Worm (Caenorhabditis elegans) whole organism, late embryonic: ENCODE results near the gene pfd-5.
A peak's percentile ranks its signal among the peaks of the same experiment; 100 is the strongest.

Source experiments
- K02D7.2 ChIP-seq: sonication (generic microtip); optimal IDR thresholded peaks from 2 replicates; lab custom pipeline; 2017; ENCODE audit warnings: mild to moderate bottlenecking, missing genetic modification characterization, missing compliant biosample characterization
- K09A11.1 ChIP-seq: sonication (generic microtip); optimal IDR thresholded peaks from 2 replicates; lab custom pipeline; 2017; ENCODE audit warnings: antibody characterized with exemption, mild to moderate bottlenecking, missing genetic modification characterization, missing compliant biosample characterization; ENCODE audit not compliant: insufficient read depth
- ama-1 ChIP-seq: fragments of 150-350 bp; optimal IDR thresholded peaks from 2 replicates; lab custom pipeline; 2014
- ceh-14 ChIP-seq: sonication (generic microtip); optimal IDR thresholded peaks from 2 replicates; lab custom pipeline; 2016; ENCODE audit warnings: missing genotype, missing genetic modification characterization, missing compliant biosample characterization
- ceh-18 ChIP-seq: sonication (generic microtip); optimal IDR thresholded peaks from 2 replicates; lab custom pipeline; 2016; ENCODE audit warnings: missing genetic modification characterization, missing compliant biosample characterization
- ceh-24 ChIP-seq: sonication (generic microtip); optimal IDR thresholded peaks from 2 replicates; lab custom pipeline; 2016; ENCODE audit warnings: mild to moderate bottlenecking, missing genetic modification characterization, missing compliant biosample characterization
- ceh-30 ChIP-seq: fragments of 150-350 bp; optimal IDR thresholded peaks from 2 replicates; lab custom pipeline; 2014; ENCODE audit warnings: missing biosample characterization, missing genetic modification characterization
- ceh-31 ChIP-seq: sonication (generic microtip); optimal IDR thresholded peaks from 2 replicates; lab custom pipeline; 2016; ENCODE audit warnings: missing genetic modification characterization, missing compliant biosample characterization
- ceh-34 ChIP-seq: sonication (generic microtip); optimal IDR thresholded peaks from 2 replicates; lab custom pipeline; 2016; ENCODE audit warnings: mild to moderate bottlenecking, missing genetic modification characterization, missing compliant biosample characterization
- ceh-45 ChIP-seq: fragments of 200-800 bp; sonication (Bioruptor generic); IDR thresholded peaks from 2 replicates; pipeline ENCODE4 v1.3.6; 2022; ENCODE audit warnings: missing genetic modification reagents, missing genetic modification characterization, missing compliant biosample characterization
- ceh-48 ChIP-seq: sonication (generic microtip); optimal IDR thresholded peaks from 2 replicates; lab custom pipeline; 2016; ENCODE audit warnings: missing genetic modification characterization, inconsistent platforms, missing compliant biosample characterization
- ceh-6 ChIP-seq: fragments of 200-800 bp; sonication (Bioruptor generic); optimal IDR thresholded peaks from 2 replicates; lab custom pipeline; 2018; ENCODE audit warnings: mild to moderate bottlenecking, missing genetic modification characterization, missing compliant biosample characterization
- ceh-9 ChIP-seq: sonication (generic microtip); optimal IDR thresholded peaks from 2 replicates; lab custom pipeline; 2016; ENCODE audit warnings: mild to moderate bottlenecking, missing genetic modification characterization, inconsistent platforms, missing compliant biosample characterization
- dve-1 ChIP-seq: sonication (generic microtip); optimal IDR thresholded peaks from 2 replicates; lab custom pipeline; 2017; ENCODE audit warnings: antibody characterized with exemption, mild to moderate bottlenecking, missing genetic modification characterization, missing compliant biosample characterization
- elt-2 ChIP-seq: sonication (generic microtip); optimal IDR thresholded peaks from 2 replicates; lab custom pipeline; 2016; ENCODE audit warnings: missing genetic modification reagents, missing genetic modification characterization, missing compliant biosample characterization
- elt-4 ChIP-seq: sonication (generic microtip); optimal IDR thresholded peaks from 2 replicates; lab custom pipeline; 2016; ENCODE audit warnings: missing genetic modification characterization, missing compliant biosample characterization
- ets-4 ChIP-seq: sonication (generic microtip); optimal IDR thresholded peaks from 2 replicates; lab custom pipeline; 2016; ENCODE audit warnings: missing genetic modification characterization, missing compliant biosample characterization
- fkh-6 ChIP-seq: sonication (generic microtip); optimal IDR thresholded peaks from 2 replicates; lab custom pipeline; 2016; ENCODE audit warnings: missing genetic modification characterization, missing compliant biosample characterization
- hlh-30 ChIP-seq: sonication (generic microtip); optimal IDR thresholded peaks from 2 replicates; lab custom pipeline; 2017; ENCODE audit warnings: antibody characterized with exemption, missing genetic modification characterization, missing compliant biosample characterization; ENCODE audit not compliant: insufficient read depth
- hlh-6 ChIP-seq: sonication (generic microtip); optimal IDR thresholded peaks from 2 replicates; lab custom pipeline; 2016; ENCODE audit warnings: missing genotype, missing genetic modification characterization, missing compliant biosample characterization
- nfya-1 ChIP-seq: sonication (generic microtip); optimal IDR thresholded peaks from 2 replicates; lab custom pipeline; 2017; ENCODE audit warnings: missing genetic modification characterization, mild to moderate bottlenecking, missing compliant biosample characterization, antibody characterized with exemption, moderate library complexity
- nhr-11 ChIP-seq: fragments of 150-350 bp; optimal IDR thresholded peaks from 2 replicates; lab custom pipeline; 2014; ENCODE audit warnings: missing biosample characterization, missing genetic modification characterization
- nhr-232 ChIP-seq: sonication (generic microtip); optimal IDR thresholded peaks from 2 replicates; lab custom pipeline; 2016; ENCODE audit warnings: missing genetic modification characterization, missing compliant biosample characterization
- npax-4 ChIP-seq: sonication (generic microtip); optimal IDR thresholded peaks from 2 replicates; lab custom pipeline; 2016; ENCODE audit warnings: missing genetic modification characterization, missing compliant biosample characterization
- odd-2 ChIP-seq: sonication (generic microtip); optimal IDR thresholded peaks from 2 replicates; lab custom pipeline; 2017; ENCODE audit warnings: antibody characterized with exemption, mild to moderate bottlenecking, missing genetic modification characterization, missing compliant biosample characterization
- pha-2 ChIP-seq: sonication (generic microtip); optimal IDR thresholded peaks from 2 replicates; lab custom pipeline; 2017; ENCODE audit warnings: mild to moderate bottlenecking, missing genetic modification characterization, missing compliant biosample characterization
- pha-4 ChIP-seq: fragments of 150-350 bp; optimal IDR thresholded peaks from 2 replicates; lab custom pipeline; 2018; ENCODE audit warnings: missing biosample characterization, missing genetic modification reagents, missing genetic modification characterization
- pros-1 ChIP-seq: fragments of 150-350 bp; optimal IDR thresholded peaks from 2 replicates; lab custom pipeline; 2014; ENCODE audit warnings: missing biosample characterization, missing genetic modification reagents, missing genetic modification characterization
- ref-2 ChIP-seq: sonication (generic microtip); optimal IDR thresholded peaks from 2 replicates; lab custom pipeline; 2016; ENCODE audit warnings: missing genetic modification characterization, missing compliant biosample characterization
- rnt-1 ChIP-seq: sonication (generic microtip); optimal IDR thresholded peaks from 2 replicates; lab custom pipeline; 2016; ENCODE audit warnings: missing genetic modification characterization, missing compliant biosample characterization
- sdc-2 ChIP-seq: sonication (generic microtip); optimal IDR thresholded peaks from 2 replicates; lab custom pipeline; 2016; ENCODE audit warnings: missing genotype, missing genetic modification characterization, missing compliant biosample characterization
- sox-4 ChIP-seq: sonication (generic microtip); optimal IDR thresholded peaks from 2 replicates; lab custom pipeline; 2017; ENCODE audit warnings: mild to moderate bottlenecking, missing genetic modification characterization, inconsistent platforms, missing compliant biosample characterization
- tbx-2 ChIP-seq: sonication (generic microtip); optimal IDR thresholded peaks from 2 replicates; lab custom pipeline; 2016; ENCODE audit warnings: missing genetic modification characterization, missing compliant biosample characterization
- unc-42 ChIP-seq: sonication (generic microtip); optimal IDR thresholded peaks from 2 replicates; lab custom pipeline; 2016; ENCODE audit warnings: missing genotype, missing genetic modification characterization, missing compliant biosample characterization
- unc-55 ChIP-seq: sonication (generic microtip); optimal IDR thresholded peaks from 2 replicates; lab custom pipeline; 2017; ENCODE audit warnings: missing biosample characterization, missing genetic modification reagents, missing genetic modification characterization
- unc-86 ChIP-seq: sonication (generic microtip); optimal IDR thresholded peaks from 2 replicates; lab custom pipeline; 2016; ENCODE audit warnings: missing genetic modification characterization, missing compliant biosample characterization
- zip-5 ChIP-seq: sonication (generic microtip); optimal IDR thresholded peaks from 2 replicates; lab custom pipeline; 2016; ENCODE audit warnings: missing genetic modification characterization, missing compliant biosample characterization
- ztf-16 ChIP-seq: sonication (generic microtip); optimal IDR thresholded peaks from 2 replicates; lab custom pipeline; 2017; ENCODE audit warnings: missing genetic modification characterization, missing compliant biosample characterization

The pfd-5 gene

ce11 chrIII:7165276-7165675 lies 33.4 kb downstream of the pfd-5 start:
- no peak for TF ChIP-seq sdc-2
- no peak for TF ChIP-seq unc-86 (tag; lab: Kevin White, UChicago)
- no peak for TF ChIP-seq ceh-30 (tag; lab: Kevin White, UChicago)
- TF ChIP-seq fkh-6 = no peak
- TF ChIP-seq npax-4 (tag; lab: Kevin White, UChicago) = no peak
- no peak for TF ChIP-seq ceh-9
- no peak for TF ChIP-seq ceh-24 (tag; lab: Kevin White, UChicago)
- TF ChIP-seq nhr-11 (tag; lab: Kevin White, UChicago) = no peak
- TF ChIP-seq rnt-1 (tag; lab: Kevin White, UChicago) = no peak
- no peak for TF ChIP-seq sox-4 (tag; lab: Kevin White, UChicago)
- no peak for TF ChIP-seq pha-2 (tag; lab: Kevin White, UChicago)
- TF ChIP-seq zip-5 (tag; lab: Kevin White, UChicago) = no peak
- no peak for TF ChIP-seq K02D7.2 (tag; lab: Kevin White, UChicago)
- no peak for TF ChIP-seq dve-1 (tag; lab: Kevin White, UChicago)
- no peak for TF ChIP-seq pros-1 (tag; lab: Kevin White, UChicago)
- TF ChIP-seq unc-55 (GFP tag; lab: Kevin White, UChicago) = no peak
- no peak for TF ChIP-seq nhr-232
- no peak for TF ChIP-seq ceh-45 (GFP tag; lab: Robert Waterston, UW)
- no peak for TF ChIP-seq ceh-31 (tag; lab: Kevin White, UChicago)

DNA sequence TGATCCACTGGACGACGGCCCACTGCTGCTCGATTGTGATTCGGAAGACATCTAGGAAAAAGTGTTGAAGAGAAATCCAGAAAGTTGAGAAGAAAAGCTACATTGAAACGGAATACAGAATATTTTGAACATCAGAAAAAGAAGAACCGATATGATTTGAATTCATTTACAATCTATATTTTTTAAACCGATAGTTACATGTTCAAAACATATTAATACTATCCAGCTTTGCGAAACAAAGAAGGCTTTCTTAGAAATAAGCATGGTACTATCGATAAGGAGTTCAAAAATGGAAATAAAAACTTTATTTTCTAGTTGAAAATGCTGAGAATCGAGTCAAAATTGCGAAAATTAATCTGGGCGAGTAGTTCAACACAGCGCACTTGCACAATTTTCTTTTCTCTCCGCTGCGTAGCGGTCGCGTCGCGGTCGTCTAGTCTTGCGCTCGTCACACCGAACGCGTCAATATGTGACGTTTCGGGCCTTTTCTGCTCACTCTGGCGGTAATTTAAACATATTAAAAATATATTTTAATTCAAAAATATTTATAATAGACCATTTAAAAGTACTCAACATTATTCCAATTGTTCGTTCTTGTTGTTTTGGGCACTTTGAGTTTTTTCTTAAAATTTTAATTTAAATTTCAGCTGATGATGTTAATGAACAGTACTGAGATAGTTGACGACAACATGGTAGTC lies 36.5 kb downstream of the pfd-5 start, which contains the start of the genes syf-2 and K04G7.1:
Gene syf-2 (minus strand): TSS at position 51 of the 698 bp plus-strand sequence.
Gene K04G7.1 (plus strand): TSS at position 648 of the 698 bp plus-strand sequence.
- TF ChIP-seq ets-4 (no peak), ceh-14 (tag; lab: Kevin White, UChicago) (peak; percentile 68), elt-2 (tag; lab: Kevin White, UChicago) (peak; percentile 70), ceh-48 (tag; lab: Kevin White, UChicago) (peak; percentile 8), elt-4 (tag; lab: Kevin White, UChicago) (no peak), pros-1 (tag; lab: Kevin White, UChicago) (peak; percentile 5), ztf-16 (tag; lab: Kevin White, UChicago) (peak; percentile 25), tbx-2 (peak; percentile 72), ceh-6 (GFP tag; lab: Kevin White, UChicago) (no peak), ceh-31 (tag; lab: Kevin White, UChicago) (peak; percentile 71), pha-4 (tag; lab: Kevin White, UChicago) (no peak), ama-1 (lab: Kevin White, UChicago) (no peak), K09A11.1 (tag; lab: Kevin White, UChicago) (peak; percentile 42), unc-42 (tag; lab: Kevin White, UChicago) (peak; percentile 64), hlh-30 (peak; percentile 70), ref-2 (peak; percentile 28), odd-2 (tag; lab: Kevin White, UChicago) (no peak), ceh-34 (tag; lab: Kevin White, UChicago) (peak; percentile 57), K02D7.2 (tag; lab: Kevin White, UChicago) (no peak), nfya-1 (peak; percentile 78), ceh-18 (tag; lab: Kevin White, UChicago) (peak; percentile 26), dve-1 (tag; lab: Kevin White, UChicago) (peak; percentile 53), sdc-2 (no peak), hlh-6 (tag; lab: Kevin White, UChicago) (no peak), unc-86 (tag; lab: Kevin White, UChicago) (no peak), unc-55 (GFP tag; lab: Kevin White, UChicago) (peak; percentile 76)

ce11 chrIII:7161055-7161454 lies 37.6 kb downstream of the pfd-5 start, which contains the start of gene rnp-7:
Gene rnp-7, minus strand, starts transcription at chrIII:7161155.
- no peak for TF ChIP-seq sox-4 (tag; lab: Kevin White, UChicago)
- TF ChIP-seq odd-2 (tag; lab: Kevin White, UChicago) = no peak
